Fruit fly (Drosophila melanogaster) whole organism, embryonic: ENCODE data around the gene 5-HT2B.

Experiments
- Adf1 ChIP-seq: fragments of 200-800 bp; sonication (Bioruptor generic); IDR thresholded peaks from 2 replicates; pipeline ENCODE4 v1.3.6; 2022; ENCODE audit warnings: missing biosample characterization, missing genetic modification characterization
- Aef1 ChIP-seq: fragments of 200-800 bp; sonication (Bioruptor generic); IDR thresholded peaks from 3 replicates; pipeline ENCODE4 v1.3.6; 2022; ENCODE audit warnings: missing biosample characterization, missing genetic modification characterization
- CG10209 ChIP-seq: fragments of 200-800 bp; sonication (Bioruptor generic); optimal IDR thresholded peaks from 3 replicates; lab custom pipeline; 2017; ENCODE audit warnings: missing biosample characterization, mild to moderate bottlenecking, missing genetic modification characterization, missing genetic modification reagents
- CG10366 ChIP-seq: fragments of 200-800 bp; sonication (Bioruptor generic); IDR thresholded peaks from 2 replicates; pipeline ENCODE4 v1.3.6; 2022; ENCODE audit warnings: missing biosample characterization, missing genetic modification characterization
- CG11504 ChIP-seq: fragments of 200-800 bp; sonication (Bioruptor generic); optimal IDR thresholded peaks from 3 replicates; lab custom pipeline; 2019; ENCODE audit warnings: missing biosample characterization, mild to moderate bottlenecking, missing genetic modification characterization, moderate library complexity
- CG11560 ChIP-seq: fragments of 200-800 bp; sonication (Bioruptor generic); IDR thresholded peaks from 3 replicates; pipeline ENCODE4 v1.3.6; 2022; ENCODE audit warnings: missing biosample characterization, missing genetic modification characterization
- CG12236 ChIP-seq: fragments of 200-800 bp; sonication (Bioruptor generic); optimal IDR thresholded peaks from 2 replicates; lab custom pipeline; 2016; ENCODE audit warnings: missing biosample characterization, missing genetic modification characterization
- CG12744 ChIP-seq: fragments of 200-800 bp; sonication (Bioruptor generic); optimal IDR thresholded peaks from 2 replicates; lab custom pipeline; 2016; ENCODE audit warnings: missing biosample characterization, missing genetic modification characterization
- CG2678 ChIP-seq: fragments of 200-800 bp; sonication (Bioruptor generic); optimal IDR thresholded peaks from 3 replicates; lab custom pipeline; 2019; ENCODE audit warnings: missing biosample characterization, mild to moderate bottlenecking, missing genetic modification characterization, moderate library complexity
- CG30403 ChIP-seq: fragments of 200-800 bp; sonication (Bioruptor generic); optimal IDR thresholded peaks from 3 replicates; lab custom pipeline; 2016; ENCODE audit warnings: missing biosample characterization, missing genetic modification characterization
- CG34422 ChIP-seq: fragments of 200-800 bp; sonication (Bioruptor generic); IDR thresholded peaks from 3 replicates; pipeline ENCODE4 v1.3.6; 2022; ENCODE audit warnings: missing biosample characterization, missing genetic modification characterization
- CG4820 ChIP-seq: fragments of 200-800 bp; sonication (Bioruptor generic); optimal IDR thresholded peaks from 3 replicates; lab custom pipeline; 2016; ENCODE audit warnings: missing biosample characterization, missing genetic modification characterization
- CG4854 ChIP-seq: fragments of 200-800 bp; sonication (Bioruptor generic); optimal IDR thresholded peaks from 2 replicates; lab custom pipeline; 2016; ENCODE audit warnings: missing biosample characterization, missing genetic modification characterization, inconsistent platforms
- CG7372 ChIP-seq: fragments of 200-800 bp; sonication (Bioruptor generic); IDR thresholded peaks from 2 replicates; pipeline ENCODE4 v1.3.6; 2022; ENCODE audit warnings: missing biosample characterization, missing genetic modification characterization
- CG9437 ChIP-seq: fragments of 200-800 bp; sonication (Bioruptor generic); optimal IDR thresholded peaks from 2 replicates; lab custom pipeline; 2018; ENCODE audit warnings: missing biosample characterization, mild to moderate bottlenecking, missing genetic modification characterization
- Camta ChIP-seq: fragments of 200-800 bp; sonication (Bioruptor generic); optimal IDR thresholded peaks from 2 replicates; lab custom pipeline; 2016; ENCODE audit warnings: missing biosample characterization, missing genetic modification characterization
- D19A ChIP-seq: fragments of 200-800 bp; optimal IDR thresholded peaks from 3 replicates; lab custom pipeline; 2019; ENCODE audit warnings: missing biosample characterization, mild to moderate bottlenecking, missing genetic modification characterization, moderate library complexity
- Ets65A ChIP-seq: fragments of 200-800 bp; sonication (Bioruptor generic); peaks from one replicate; lab custom pipeline; 2016; ENCODE audit warnings: missing biosample characterization, missing genetic modification characterization
- HLH54F ChIP-seq: fragments of 200-800 bp; sonication (Bioruptor generic); optimal IDR thresholded peaks from 3 replicates; lab custom pipeline; 2016; ENCODE audit warnings: missing biosample characterization, missing genetic modification characterization
- Hr3 ChIP-seq: fragments of 200-800 bp; sonication (Bioruptor generic); optimal IDR thresholded peaks from 3 replicates; lab custom pipeline; 2016; ENCODE audit warnings: missing biosample characterization, missing genetic modification characterization
- Lim3 ChIP-seq: fragments of 200-800 bp; sonication (Bioruptor generic); IDR thresholded peaks from 2 replicates; pipeline ENCODE4 v1.3.6; 2022; ENCODE audit warnings: missing biosample characterization, missing genetic modification characterization
- MTF-1 ChIP-seq: fragments of 200-800 bp; sonication (Bioruptor generic); optimal IDR thresholded peaks from 2 replicates; lab custom pipeline; 2018; ENCODE audit warnings: missing biosample characterization, mild to moderate bottlenecking, missing genetic modification characterization, borderline replicate concordance
- Mes4 ChIP-seq: fragments of 200-800 bp; sonication (Bioruptor generic); optimal IDR thresholded peaks from 2 replicates; lab custom pipeline; 2016; ENCODE audit warnings: missing biosample characterization, missing genetic modification characterization
- NFAT ChIP-seq: fragments of 200-800 bp; sonication (Bioruptor generic); IDR thresholded peaks from 2 replicates; pipeline ENCODE4 v1.3.6; 2022; ENCODE audit warnings: missing biosample characterization, missing genetic modification characterization
- Optix ChIP-seq: fragments of 200-800 bp; sonication (Bioruptor generic); IDR thresholded peaks from 3 replicates; pipeline ENCODE4 v1.3.6; 2022; ENCODE audit warnings: missing biosample characterization, missing genetic modification characterization
- Stat92E ChIP-seq, 3 experiments: fragments of >200 bp in 2 of 3; fragments of 200-800 bp in 1 of 3; sonication (Bioruptor generic) in 1 of 3; optimal IDR thresholded peaks; 2 replicates each; lab custom pipeline; 2017 to 2019; ENCODE audit warnings: missing biosample characterization in 3 of 3, missing genetic modification characterization in 3 of 3, mild to moderate bottlenecking in 1 of 3, moderate library complexity in 1 of 3
- Xrp1 ChIP-seq: fragments of 200-800 bp; sonication (Bioruptor generic); IDR thresholded peaks from 2 replicates; pipeline ENCODE4 v1.3.6; 2022; ENCODE audit warnings: missing biosample characterization, missing genetic modification characterization
- bsh ChIP-seq, 2 experiments: fragments of 200-800 bp; sonication (Bioruptor generic); optimal IDR thresholded peaks; 2 replicates each; lab custom pipeline; 2017 to 2018; ENCODE audit warnings: mild to moderate bottlenecking in 2 of 2, missing biosample characterization in 2 of 2, missing genetic modification characterization in 2 of 2, moderate library complexity in 1 of 2
- chinmo ChIP-seq: fragments of 200-800 bp; sonication (Bioruptor generic); IDR thresholded peaks from 4 replicates; pipeline ENCODE4 v1.3.6; 2022; ENCODE audit warnings: missing biosample characterization, missing genetic modification characterization; ENCODE audit not compliant: partially characterized antibody
- corto ChIP-seq: fragments of 200-800 bp; sonication (Bioruptor generic); optimal IDR thresholded peaks from 2 replicates; lab custom pipeline; 2016; ENCODE audit warnings: missing biosample characterization, mild to moderate bottlenecking, missing genetic modification characterization, moderate library complexity
- cwo ChIP-seq: fragments of 200-800 bp; sonication (Bioruptor generic); optimal IDR thresholded peaks from 3 replicates; lab custom pipeline; 2017; ENCODE audit warnings: missing biosample characterization, missing genetic modification characterization, mild to moderate bottlenecking, moderate library complexity, missing genetic modification reagents
- dpn ChIP-seq, 2 experiments: fragments of 200-800 bp; sonication (Bioruptor generic); optimal IDR thresholded peaks; 3 replicates each; lab custom pipeline; 2016; ENCODE audit warnings: missing biosample characterization in 2 of 2, missing genetic modification characterization in 2 of 2
- fd96Cb ChIP-seq: fragments of 200-800 bp; sonication (Bioruptor generic); optimal IDR thresholded peaks from 2 replicates; lab custom pipeline; 2018; ENCODE audit warnings: missing biosample characterization, mild to moderate bottlenecking, missing genetic modification characterization, moderate library complexity
- ftz-f1 ChIP-seq: fragments of 200-800 bp; sonication (Bioruptor generic); optimal IDR thresholded peaks from 2 replicates; lab custom pipeline; 2016; ENCODE audit warnings: missing biosample characterization, missing genetic modification characterization
- grn ChIP-seq: fragments of 200-800 bp; sonication (Bioruptor generic); optimal IDR thresholded peaks from 3 replicates; lab custom pipeline; 2017; ENCODE audit warnings: missing biosample characterization, missing genetic modification characterization
- gsb-n ChIP-seq: fragments of 200-800 bp; sonication (Bioruptor generic); optimal IDR thresholded peaks from 3 replicates; lab custom pipeline; 2018; ENCODE audit warnings: missing biosample characterization, mild to moderate bottlenecking, missing genetic modification characterization
- inv ChIP-seq: fragments of 200-800 bp; sonication (Bioruptor generic); IDR thresholded peaks from 2 replicates; pipeline ENCODE4 v1.3.6; 2022; ENCODE audit warnings: missing biosample characterization, missing genetic modification characterization; ENCODE audit not compliant: partially characterized antibody
- lab ChIP-seq: fragments of 200-800 bp; sonication (Bioruptor generic); optimal IDR thresholded peaks from 3 replicates; lab custom pipeline; 2017; ENCODE audit warnings: missing biosample characterization, missing genetic modification characterization, mild to moderate bottlenecking, moderate library complexity, missing genetic modification reagents
- nau ChIP-seq: fragments of 200-800 bp; sonication (Bioruptor generic); optimal IDR thresholded peaks from 3 replicates; lab custom pipeline; 2017; ENCODE audit warnings: missing biosample characterization, mild to moderate bottlenecking, missing genetic modification characterization, missing genetic modification reagents
- nerfin-1 ChIP-seq: fragments of 200-800 bp; sonication (Bioruptor generic); optimal IDR thresholded peaks from 3 replicates; lab custom pipeline; 2019; ENCODE audit warnings: missing biosample characterization, mild to moderate bottlenecking, missing genetic modification characterization, moderate library complexity
- peb ChIP-seq: fragments of 200-800 bp; sonication (Bioruptor generic); IDR thresholded peaks from 2 replicates; pipeline ENCODE4 v1.3.6; 2022; ENCODE audit warnings: missing biosample characterization, missing genetic modification characterization
- twi ChIP-seq: fragments of 200-800 bp; optimal IDR thresholded peaks from 2 replicates; lab custom pipeline; 2019; ENCODE audit warnings: missing biosample characterization, mild to moderate bottlenecking, missing genetic modification characterization, moderate library complexity
- unpg ChIP-seq: fragments of 200-800 bp; sonication (Bioruptor generic); optimal IDR thresholded peaks from 3 replicates; lab custom pipeline; 2018; ENCODE audit warnings: missing biosample characterization, mild to moderate bottlenecking, missing genetic modification characterization, moderate library complexity
- vvl ChIP-seq: fragments of 200-800 bp; sonication (Bioruptor generic); IDR thresholded peaks from 2 replicates; pipeline ENCODE4 v1.3.6; 2022; ENCODE audit warnings: missing biosample characterization, missing genetic modification characterization
- zf30C ChIP-seq: fragments of 200-800 bp; sonication (Bioruptor generic); optimal IDR thresholded peaks from 3 replicates; lab custom pipeline; 2018; ENCODE audit warnings: missing biosample characterization, mild to moderate bottlenecking, missing genetic modification characterization

5-HT2B gene

DNA sequence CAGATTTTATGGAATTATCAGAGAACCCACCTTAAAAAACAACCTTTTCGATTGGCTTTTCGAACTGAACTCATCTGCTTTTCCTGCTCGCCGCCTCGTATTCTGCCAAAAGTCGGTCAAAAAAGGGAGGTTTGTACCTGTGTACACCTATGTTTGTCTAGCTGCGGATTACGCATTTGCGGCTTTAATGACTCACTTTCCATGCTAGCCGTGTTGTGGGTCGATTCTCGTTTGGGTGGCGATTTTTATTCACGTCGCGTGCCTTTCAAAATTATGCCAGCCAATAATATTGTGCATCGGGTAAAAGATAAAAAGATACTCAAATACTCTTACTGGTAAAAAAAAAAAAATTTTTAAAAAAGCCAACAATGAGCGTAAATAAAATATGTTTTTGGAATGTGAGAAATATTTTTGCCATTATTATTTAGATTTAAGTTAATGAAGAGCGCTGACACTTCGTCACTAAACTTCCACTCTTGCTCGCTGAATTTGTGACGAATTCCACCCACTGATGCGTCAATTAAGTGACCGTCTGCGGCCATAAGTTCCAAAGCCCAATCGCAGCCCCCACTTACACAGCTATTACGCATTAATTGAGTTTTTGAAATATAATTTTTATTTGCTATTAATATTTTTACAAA is 67.7 kb downstream of the 5-HT2B start, which contains the start of gene Cyp313b1 (continued):
- no peak for TF ChIP-seq CG4820
- TF ChIP-seq CG4854 = no peak
- TF ChIP-seq Optix = no peak
- TF ChIP-seq grn (GFP tag; lab: Kevin White, UChicago) = no peak
- no peak for TF ChIP-seq CG11560 (tag; lab: Robert Waterston, UW)
- TF ChIP-seq Xrp1 (GFP tag; lab: Robert Waterston, UW) = 0 out of 2 replicates have a peak, but pooled peaks have one; percentile 29
- TF ChIP-seq vvl = no peak
- TF ChIP-seq Aef1 (GFP tag; lab: Robert Waterston, UW) = no peak
- TF ChIP-seq corto (GFP tag; lab: Kevin White, UChicago) = no peak
- no peak for TF ChIP-seq MTF-1
- TF ChIP-seq HLH54F (GFP tag; lab: Kevin White, UChicago) = no peak
- peak; percentile 1 for TF ChIP-seq CG30403 (GFP tag; lab: Kevin White, UChicago)
- TF ChIP-seq Ets65A (GFP tag; lab: Kevin White, UChicago) = peak; percentile 94
- no peak for TF ChIP-seq fd96Cb (tag; lab: Kevin White, UChicago)
- no peak for TF ChIP-seq Camta (GFP tag; lab: Kevin White, UChicago)
- TF ChIP-seq Stat92E (GFP tag; optimal IDR thresholded peaks at IDR 0.05; lab: Kevin White, UChicago) = no peak
- TF ChIP-seq NFAT = no peak
- no peak for TF ChIP-seq CG34422 (GFP tag; lab: Robert Waterston, UW)
- TF ChIP-seq zf30C (GFP tag; lab: Kevin White, UChicago) = no peak
- no peak for TF ChIP-seq gsb-n (tag; lab: Kevin White, UChicago)
- no peak for TF ChIP-seq nerfin-1 (tag; lab: Kevin White, UChicago)
- peak; percentile 1 for TF ChIP-seq lab
- TF ChIP-seq CG9437 = no peak
- TF ChIP-seq chinmo = 0 out of 4 replicates have a peak, but pooled peaks have one; percentile 46
- TF ChIP-seq D19A = peak; percentile 34
- TF ChIP-seq Hr3 (GFP tag; lab: Kevin White, UChicago) = no peak
- no peak for TF ChIP-seq CG12236 (GFP tag; lab: Kevin White, UChicago)
- no peak for TF ChIP-seq nau (GFP tag; lab: Kevin White, UChicago)
- TF ChIP-seq inv (GFP tag; lab: Robert Waterston, UW) = no peak
- TF ChIP-seq CG10366 (GFP tag; lab: Robert Waterston, UW) = no peak
- no peak for TF ChIP-seq CG12744 (GFP tag; lab: Kevin White, UChicago)
- no peak for TF ChIP-seq CG10209 (GFP tag; lab: Kevin White, UChicago)
- no peak for TF ChIP-seq CG11504 (tag; lab: Kevin White, UChicago)
- peak; percentile 4 for TF ChIP-seq unpg (GFP tag; lab: Kevin White, UChicago)
- no peak for TF ChIP-seq Mes4 (GFP tag; lab: Kevin White, UChicago)
- peak in 1 of 2 experiments; percentile 6 for TF ChIP-seq dpn (GFP tag; optimal IDR thresholded peaks at IDR 0.05; lab: Kevin White, UChicago)
- no peak for TF ChIP-seq Adf1 (GFP tag; lab: Robert Waterston, UW)
- TF ChIP-seq peb (GFP tag; lab: Robert Waterston, UW) = no peak
- TF ChIP-seq cwo = no peak
- TF ChIP-seq twi (tag; lab: Kevin White, UChicago) = no peak
- TF ChIP-seq CG2678 (tag; lab: Kevin White, UChicago) = peak; percentile 7
- no peak for TF ChIP-seq Lim3 (GFP tag; lab: Robert Waterston, UW)
- TF ChIP-seq bsh (GFP tag; optimal IDR thresholded peaks at IDR 0.05; lab: Kevin White, UChicago) = no peak
- TF ChIP-seq CG7372 (GFP tag; lab: Robert Waterston, UW) = no peak
- no peak for TF ChIP-seq ftz-f1 (GFP tag; lab: Kevin White, UChicago)
- TF ChIP-seq, all 482 proteins: peak for 25
